Fruit fly (Drosophila melanogaster): Measurements from ENCODE around the gene CG9588.

DNA sequence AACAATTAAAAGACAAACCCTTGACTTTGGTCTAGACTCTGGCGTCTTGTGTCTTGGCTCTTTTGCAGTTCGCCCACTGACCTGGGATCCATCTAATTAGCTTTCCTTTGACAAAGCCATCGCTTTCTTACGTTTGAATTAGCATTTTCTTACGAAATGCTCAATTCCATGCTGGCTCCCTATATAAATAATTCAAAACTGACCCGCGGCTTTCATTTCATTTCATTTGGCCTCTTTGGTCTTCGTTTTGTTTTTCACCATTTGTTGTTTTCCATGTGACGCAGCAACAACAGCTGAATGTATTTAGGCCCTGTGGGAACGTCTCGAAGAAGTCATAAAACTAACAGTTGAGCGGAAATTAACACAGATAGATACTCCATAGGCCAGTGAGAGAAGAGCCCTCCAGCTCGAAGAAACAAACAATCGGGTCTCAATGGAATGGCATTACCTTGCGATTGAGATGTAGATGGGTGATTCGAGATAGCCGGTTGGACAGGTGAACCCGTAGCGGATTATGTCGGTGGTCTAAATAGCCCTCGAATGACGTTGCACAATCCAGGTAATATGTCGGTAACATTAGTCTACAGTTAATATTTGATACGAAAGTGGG is 47.7 kb upstream of the CG9588 start:
- TF ChIP-seq CG13204 (GFP tag; optimal IDR thresholded peaks at IDR 0.05) (no peak), Ets98B (GFP tag; IDR thresholded peaks at IDR 0.05) (no peak), CG4496 (GFP tag; IDR thresholded peaks at IDR 0.05) (no peak), EcR (GFP tag; optimal IDR thresholded peaks at IDR 0.05) (no peak)
